Worm (Caenorhabditis elegans) whole organism, L4/young adult: ENCODE measurements around the gene C07A9.10.

ENCODE experiments used
- W03F9.2 ChIP-seq: fragments of 150-350 bp; optimal IDR thresholded peaks from 2 replicates; lab custom pipeline; 2014; ENCODE audit warnings: missing biosample characterization, missing genetic modification characterization
- dao-5 ChIP-seq: sonication (generic microtip); optimal IDR thresholded peaks from 2 replicates; lab custom pipeline; 2016; ENCODE audit warnings: missing genotype, missing genetic modification characterization, moderate library complexity, missing compliant biosample characterization
- him-1 ChIP-seq: sonication (generic microtip); optimal IDR thresholded peaks from 2 replicates; lab custom pipeline; 2016; ENCODE audit warnings: missing genotype, missing genetic modification reagents, missing genetic modification characterization, missing compliant biosample characterization

DNA sequence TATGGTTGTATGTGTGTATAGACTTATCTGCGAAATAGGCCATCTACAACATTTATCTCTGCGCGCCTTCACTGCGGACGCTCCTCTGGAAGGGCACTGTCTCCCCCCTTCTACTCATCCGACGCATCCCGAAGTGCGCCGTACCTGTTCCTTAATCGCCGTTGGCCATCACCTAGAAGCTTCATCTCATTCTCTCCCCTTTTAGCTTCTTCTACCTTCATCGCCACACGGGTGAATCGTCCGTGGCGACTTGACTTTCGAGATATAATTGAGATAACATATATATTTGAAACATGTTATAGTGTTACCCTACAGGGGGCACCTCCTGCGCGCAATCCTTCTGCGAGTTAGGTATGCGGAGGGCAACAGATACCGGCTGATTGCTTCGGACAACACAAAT is 43.7 kb downstream of the C07A9.10 start:
- TF ChIP-seq him-1 = no peak
- no peak for TF ChIP-seq dao-5 (tag; lab: Kevin White, UChicago)
- TF ChIP-seq W03F9.2 (tag; lab: Kevin White, UChicago) = no peak
